Fruit fly (Drosophila melanogaster): ENCODE results near the gene CG32462.

dm6 chr3L:22888591-22889258 is 35.4 kb upstream of the CG32462 start:
- TF ChIP-seq ss (GFP tag; optimal IDR thresholded peaks at IDR 0.05), result no peak
- no peak for TF ChIP-seq CG9139 (GFP tag; optimal IDR thresholded peaks at IDR 0.05)
- no peak for TF ChIP-seq Lpt (GFP tag; optimal IDR thresholded peaks at IDR 0.05)
- no peak for TF ChIP-seq CG32006 (GFP tag; optimal IDR thresholded peaks at IDR 0.05)
- TF ChIP-seq spab (GFP tag; optimal IDR thresholded peaks at IDR 0.05), result no peak
- peak; percentile 47 for TF ChIP-seq Eip78C (GFP tag)
- no peak for TF ChIP-seq CG10669 (GFP tag; optimal IDR thresholded peaks at IDR 0.05)
- TF ChIP-seq Blimp-1 (GFP tag; optimal IDR thresholded peaks at IDR 0.05), result no peak
- TF ChIP-seq achi (GFP tag; optimal IDR thresholded peaks at IDR 0.05), result no peak
